Fruit fly (Drosophila melanogaster): Measurements from ENCODE around the gene CG8483.

DNA sequence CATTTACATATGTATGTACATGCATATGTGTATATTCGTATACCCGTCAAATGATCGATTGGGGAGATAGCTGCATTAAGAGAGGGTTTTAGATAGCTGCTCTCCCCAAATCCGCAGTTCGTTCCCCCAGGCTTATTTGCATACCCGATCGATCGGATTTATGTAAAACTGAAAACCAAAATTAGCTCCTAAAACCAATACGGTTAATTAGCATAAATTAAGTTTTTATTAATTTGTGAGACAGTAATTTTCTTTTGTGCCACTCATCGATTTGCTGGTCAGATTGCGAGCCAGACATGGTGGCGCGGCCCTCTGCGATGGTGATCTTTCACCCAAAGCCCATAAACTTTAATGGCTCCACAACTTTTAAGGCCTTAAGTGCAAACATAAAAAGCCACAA is 16.9 kb upstream of the CG8483 start:
- no peak for TF ChIP-seq CG8478 (optimal IDR thresholded peaks at IDR 0.05)
- no peak for TF ChIP-seq psq (optimal IDR thresholded peaks at IDR 0.05)
- no peak for TF ChIP-seq EcR (GFP tag; optimal IDR thresholded peaks at IDR 0.05)
- no peak for TF ChIP-seq Dll (optimal IDR thresholded peaks at IDR 0.05)

Measured in whole organism.